Fruit fly (Drosophila melanogaster) whole organism, pupa: Measurements from ENCODE around the gene Ns1.

ENCODE experiments used
- CG12605 ChIP-seq: fragments of 200-800 bp; sonication (Bioruptor generic); IDR thresholded peaks from 2 replicates; pipeline ENCODE4 v1.3.6; 2022; ENCODE audit warnings: missing biosample characterization, missing genetic modification characterization
- CG13204 ChIP-seq: fragments of 200-800 bp; sonication (Bioruptor generic); optimal IDR thresholded peaks from 2 replicates; lab custom pipeline; 2018; ENCODE audit warnings: missing biosample characterization, mild to moderate bottlenecking, missing genetic modification characterization, moderate library complexity
- CG4496 ChIP-seq: fragments of 200-800 bp; sonication (Bioruptor generic); IDR thresholded peaks from 3 replicates; pipeline ENCODE4 v1.3.6; 2022; ENCODE audit warnings: missing biosample characterization, missing genetic modification characterization
- CG8159 ChIP-seq: fragments of 200-800 bp; sonication (Bioruptor generic); optimal IDR thresholded peaks from 3 replicates; lab custom pipeline; 2018; ENCODE audit warnings: missing biosample characterization, mild to moderate bottlenecking, missing genetic modification characterization, moderate library complexity
- CG9948 ChIP-seq: fragments of 200-800 bp; sonication (Bioruptor generic); optimal IDR thresholded peaks from 2 replicates; lab custom pipeline; 2018; ENCODE audit warnings: missing biosample characterization, mild to moderate bottlenecking, missing genetic modification characterization, moderate library complexity
- Ets98B ChIP-seq: fragments of 200-800 bp; sonication (Bioruptor generic); IDR thresholded peaks from 2 replicates; pipeline ENCODE4 v1.3.6; 2022; ENCODE audit warnings: missing biosample characterization, missing genetic modification characterization
- Pif1A ChIP-seq: fragments of 200-800 bp; sonication (Bioruptor generic); optimal IDR thresholded peaks from 3 replicates; lab custom pipeline; 2016; ENCODE audit warnings: missing biosample characterization, missing genetic modification characterization
- gl ChIP-seq: fragments of 200-800 bp; sonication (Bioruptor generic); optimal IDR thresholded peaks from 2 replicates; lab custom pipeline; 2018; ENCODE audit warnings: missing biosample characterization, mild to moderate bottlenecking, missing genetic modification characterization

dm6 chr3R:17048867-17049266 is 23.6 kb downstream of the Ns1 start:
- TF ChIP-seq CG13204 (no peak), CG4496 (GFP tag; lab: Robert Waterston, UW) (no peak), gl (no peak), CG8159 (tag; lab: Kevin White, UChicago) (peak; percentile 9), Ets98B (GFP tag; lab: Robert Waterston, UW) (no peak), CG9948 (tag; lab: Kevin White, UChicago) (peak; percentile 46), CG12605 (GFP tag; lab: Robert Waterston, UW) (no peak), Pif1A (GFP tag; lab: Kevin White, UChicago) (no peak)
